Worm (Caenorhabditis elegans) whole organism, L4 larva: ENCODE measurements around the gene srab-17.

ENCODE experiments used
- T20F7.1 ChIP-seq: fragments of 200-800 bp; sonication (Bioruptor generic); optimal IDR thresholded peaks from 2 replicates; lab custom pipeline; 2018; ENCODE audit warnings: mild to moderate bottlenecking, missing genetic modification characterization, missing compliant biosample characterization
- aha-1 ChIP-seq: fragments of 150-350 bp; peaks from one replicate; lab custom pipeline; 2014; ENCODE audit warnings: missing biosample characterization, missing genetic modification characterization
- ama-1 ChIP-seq: fragments of 150-350 bp; optimal IDR thresholded peaks from 2 replicates; lab custom pipeline; 2014; ENCODE audit warnings: inconsistent platforms, mixed read lengths
- ceh-32 ChIP-seq: sonication (generic microtip); optimal IDR thresholded peaks from 2 replicates; lab custom pipeline; 2016; ENCODE audit warnings: mild to moderate bottlenecking, missing genetic modification characterization, missing compliant biosample characterization; ENCODE audit not compliant: poor library complexity
- dve-1 ChIP-seq: sonication (generic microtip); optimal IDR thresholded peaks from 2 replicates; lab custom pipeline; 2017; ENCODE audit warnings: antibody characterized with exemption, mild to moderate bottlenecking, missing genetic modification characterization, missing compliant biosample characterization; ENCODE audit not compliant: insufficient read depth
- egl-27 ChIP-seq: sonication (generic microtip); optimal IDR thresholded peaks from 3 replicates; lab custom pipeline; 2017; ENCODE audit warnings: missing biosample characterization, missing genetic modification reagents, missing genetic modification characterization
- hmg-1.1 ChIP-seq: fragments of 200-800 bp; sonication (Bioruptor generic); IDR thresholded peaks from 2 replicates; pipeline ENCODE4 v1.3.6; 2022; ENCODE audit warnings: missing genetic modification reagents, missing genetic modification characterization, missing compliant biosample characterization
- lsy-2 ChIP-seq, 2 experiments: fragments of 150-350 bp in 1 of 2; sonication (generic microtip) in 1 of 2; optimal IDR thresholded peaks; 2 replicates each; lab custom pipeline; 2014 to 2017; ENCODE audit warnings: missing biosample characterization in 2 of 2, missing genetic modification characterization in 2 of 2
- madf-5 ChIP-seq, 2 experiments: fragments of 200-800 bp; sonication (Bioruptor generic); IDR thresholded peaks; 2 replicates each; pipeline ENCODE4 v1.3.6; 2022; ENCODE audit warnings: missing compliant biosample characterization in 2 of 2, missing genetic modification characterization in 2 of 2
- mxl-3 ChIP-seq: fragments of 200-800 bp; sonication (Bioruptor generic); optimal IDR thresholded peaks from 2 replicates; lab custom pipeline; 2018; ENCODE audit warnings: mild to moderate bottlenecking, missing genetic modification characterization, missing compliant biosample characterization
- pha-4 ChIP-seq, 2 experiments: fragments of 150-350 bp in 1 of 2; fragments of 200-800 bp in 1 of 2; sonication (Bioruptor generic) in 1 of 2; IDR thresholded peaks in 1 of 2; optimal IDR thresholded peaks in 1 of 2; 2 replicates each; pipeline versions ENCODE4 v1.3.6 to Lab custom; 2014 to 2022; ENCODE audit warnings: missing genetic modification characterization in 2 of 2, missing genetic modification reagents in 2 of 2, missing biosample characterization in 1 of 2, missing compliant biosample characterization in 1 of 2
- snpc-4 ChIP-seq: fragments of 150-350 bp; optimal IDR thresholded peaks from 2 replicates; lab custom pipeline; 2014; ENCODE audit warnings: missing biosample characterization, missing genetic modification characterization
- spr-3 ChIP-seq: fragments of 200-800 bp; sonication (Bioruptor generic); optimal IDR thresholded peaks from 2 replicates; lab custom pipeline; 2018; ENCODE audit warnings: mild to moderate bottlenecking, missing genetic modification characterization, missing compliant biosample characterization
- unc-39 ChIP-seq: sonication (generic microtip); optimal IDR thresholded peaks from 2 replicates; lab custom pipeline; 2017; ENCODE audit warnings: missing biosample characterization, missing genetic modification characterization

DNA sequence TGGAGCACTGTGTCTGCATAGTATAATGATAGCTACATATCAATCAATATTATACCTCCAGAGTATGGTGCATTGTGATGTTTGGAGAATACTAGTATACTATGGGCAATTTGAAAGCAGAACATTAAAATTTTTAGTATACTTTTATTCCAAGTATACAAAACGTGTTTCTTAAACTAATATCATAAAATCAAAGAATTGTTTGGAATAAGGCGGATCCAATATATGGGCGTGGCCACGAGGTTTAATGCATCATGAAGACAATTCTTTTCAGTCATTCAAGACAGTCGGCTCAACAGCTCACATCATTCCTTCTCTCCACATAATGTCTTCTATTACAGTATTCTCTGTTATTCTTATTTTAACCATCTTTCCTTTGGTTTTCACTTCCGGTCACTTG is 11.7 kb upstream of the srab-17 start, which contains the start of gene sdz-31:
- TF ChIP-seq snpc-4 (tag; lab: Kevin White, UChicago) (no peak), madf-5 (GFP tag; IDR thresholded peaks at IDR 0.05; lab: Robert Waterston, UW) (no peak), egl-27 (no peak), lsy-2 (tag; optimal IDR thresholded peaks at IDR 0.05; lab: Kevin White, UChicago) (no peak), ama-1 (no peak), dve-1 (tag; lab: Kevin White, UChicago) (no peak), T20F7.1 (GFP tag; lab: Kevin White, UChicago) (no peak), aha-1 (no peak), unc-39 (no peak), spr-3 (GFP tag; lab: Kevin White, UChicago) (no peak), ceh-32 (tag; lab: Kevin White, UChicago) (no peak), mxl-3 (no peak), hmg-1.1 (no peak), pha-4 (GFP tag; IDR thresholded peaks at IDR 0.05; lab: Robert Waterston, UW) (no peak), pha-4 (tag; optimal IDR thresholded peaks at IDR 0.05; lab: Kevin White, UChicago) (no peak)
